Worm (Caenorhabditis elegans): ENCODE data around the gene T24C2.5.
A peak's percentile ranks its signal among the peaks of the same experiment; 100 is the strongest.

The T24C2.5 gene

DNA sequence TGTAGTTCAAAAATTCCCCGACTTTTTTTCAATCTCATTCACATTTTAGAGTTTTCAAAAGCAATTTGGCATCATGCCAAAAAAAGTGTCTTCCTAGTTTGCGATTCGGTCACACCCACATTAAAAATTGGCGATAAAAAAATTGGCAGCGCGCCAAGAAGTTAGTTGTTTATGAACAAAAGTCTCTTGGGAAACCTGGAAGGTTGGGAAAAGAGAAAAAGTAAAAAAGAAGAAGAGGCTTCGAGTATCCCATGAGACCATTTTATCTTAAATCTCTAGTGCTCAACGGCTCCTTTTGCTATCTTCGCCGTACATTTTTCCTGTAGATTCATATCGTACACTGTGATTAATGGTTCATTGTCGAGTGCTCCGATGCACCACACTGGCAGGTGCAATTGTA lies 46.4 kb upstream of the T24C2.5 start:
- no peak for TF ChIP-seq nhr-11 (tag; optimal IDR thresholded peaks at IDR 0.05)
- TF ChIP-seq mab-5 (tag; optimal IDR thresholded peaks at IDR 0.05): peak; percentile 35

DNA sequence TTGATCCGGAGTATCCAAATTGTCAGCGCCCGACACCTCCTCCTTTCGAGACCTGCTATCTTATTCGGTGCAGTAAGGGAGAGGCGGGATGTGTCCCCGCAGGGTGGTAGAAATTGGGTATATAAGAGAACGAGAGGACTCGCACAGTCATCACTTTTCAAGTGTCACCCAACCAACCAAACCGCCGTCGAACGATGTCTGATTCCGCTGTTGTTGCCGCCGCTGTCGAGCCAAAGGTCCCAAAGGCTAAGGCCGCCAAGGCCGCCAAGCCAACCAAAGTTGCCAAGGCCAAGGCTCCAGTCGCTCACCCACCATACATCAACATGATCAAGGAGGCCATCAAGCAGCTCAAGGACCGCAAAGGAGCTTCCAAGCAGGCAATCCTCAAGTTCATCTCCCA lies 44.3 kb upstream of the T24C2.5 start, which contains the start of gene his-24:
Gene his-24, plus strand, starts transcription at position 150 of the 400 bp plus-strand sequence.
- TF ChIP-seq gmeb-1 (tag; optimal IDR thresholded peaks at IDR 0.05): peak; percentile 55
- no peak for TF ChIP-seq nhr-12 (tag; optimal IDR thresholded peaks at IDR 0.05)
- TF ChIP-seq aly-2 (tag; optimal IDR thresholded peaks at IDR 0.05): no peak
- no peak for TF ChIP-seq ceh-82 (tag; optimal IDR thresholded peaks at IDR 0.05)
- peak; percentile 63 for TF ChIP-seq ceh-16 (tag; optimal IDR thresholded peaks at IDR 0.05)
- no peak for TF ChIP-seq elt-1 (tag; optimal IDR thresholded peaks at IDR 0.05)
- TF ChIP-seq dmd-4 (tag; optimal IDR thresholded peaks at IDR 0.05): no peak
- no peak for TF ChIP-seq nhr-237 (tag; optimal IDR thresholded peaks at IDR 0.05)
- peak; percentile 65 for TF ChIP-seq zag-1 (tag; optimal IDR thresholded peaks at IDR 0.05)
- peak; percentile 73 for TF ChIP-seq lin-13 (GFP tag; optimal IDR thresholded peaks at IDR 0.05)
- TF ChIP-seq mdl-1 (tag; optimal IDR thresholded peaks at IDR 0.05): peak in 1 of 2 experiments; percentile 32
- no peak for TF ChIP-seq nhr-23 (tag; optimal IDR thresholded peaks at IDR 0.05)
- TF ChIP-seq F13H6.1 (tag; optimal IDR thresholded peaks at IDR 0.05): peak; percentile 58
- TF ChIP-seq elt-3 (tag; optimal IDR thresholded peaks at IDR 0.05): no peak
- TF ChIP-seq nhr-6 (tag; optimal IDR thresholded peaks at IDR 0.05): peak; percentile 48
- TF ChIP-seq unc-39 (tag; optimal IDR thresholded peaks at IDR 0.05): no peak
- TF ChIP-seq snpc-4 (tag; optimal IDR thresholded peaks at IDR 0.05): peak; percentile 69
- no peak for TF ChIP-seq blmp-1 (tag; optimal IDR thresholded peaks at IDR 0.05; ENCODE audit: insufficient read depth)
- no peak for TF ChIP-seq mbf-1 (tag; optimal IDR thresholded peaks at IDR 0.05)
- no peak for TF ChIP-seq ZK546.5 (tag; optimal IDR thresholded peaks at IDR 0.05)
- TF ChIP-seq unc-55 (GFP tag; optimal IDR thresholded peaks at IDR 0.05): peak; percentile 76
- no peak for TF ChIP-seq ztf-1 (GFP tag; conservative IDR thresholded peaks at IDR 0.05)
- peak; percentile 53 for TF ChIP-seq nhr-21 (tag; optimal IDR thresholded peaks at IDR 0.05)
- peak; percentile 28 for TF ChIP-seq egl-27 (tag; optimal IDR thresholded peaks at IDR 0.05)
- peak; percentile 80 for TF ChIP-seq nhr-129 (tag; optimal IDR thresholded peaks at IDR 0.05)
- TF ChIP-seq Y55F3AM.14 (GFP tag; optimal IDR thresholded peaks at IDR 0.05): no peak
- no peak for TF ChIP-seq unc-62 (GFP tag; optimal IDR thresholded peaks at IDR 0.05)
- TF ChIP-seq lin-11 (tag; optimal IDR thresholded peaks at IDR 0.05): peak; percentile 53
- TF ChIP-seq R02D3.7 (tag; optimal IDR thresholded peaks at IDR 0.05): no peak
- TF ChIP-seq alr-1 (tag; optimal IDR thresholded peaks at IDR 0.05): no peak
- no peak for TF ChIP-seq ztf-11 (tag; optimal IDR thresholded peaks at IDR 0.05)
- no peak for TF ChIP-seq nhr-11 (tag; optimal IDR thresholded peaks at IDR 0.05)
- no peak for TF ChIP-seq skn-1 (tag; optimal IDR thresholded peaks at IDR 0.05)
- peak; percentile 72 for TF ChIP-seq sem-4 (tag; optimal IDR thresholded peaks at IDR 0.05)
- TF ChIP-seq ztf-4 (tag; optimal IDR thresholded peaks at IDR 0.05): peak; percentile 11
- TF ChIP-seq nhr-10 (tag; optimal IDR thresholded peaks at IDR 0.05): no peak
- TF ChIP-seq lin-39 (tag; optimal IDR thresholded peaks at IDR 0.05): no peak
- TF ChIP-seq peb-1 (tag; optimal IDR thresholded peaks at IDR 0.05): no peak
- peak; percentile 75 for TF ChIP-seq crh-2 (tag; optimal IDR thresholded peaks at IDR 0.05)
- peak; percentile 87 for TF ChIP-seq sma-9 (GFP tag; optimal IDR thresholded peaks at IDR 0.05)
- TF ChIP-seq sma-9 (tag; optimal IDR thresholded peaks at IDR 0.05): no peak
- peak; percentile 26 for TF ChIP-seq ama-1 (optimal IDR thresholded peaks at IDR 0.05)
- peak; percentile 93 for TF ChIP-seq fos-1 (tag; optimal IDR thresholded peaks at IDR 0.05)
- peak; percentile 60 for TF ChIP-seq sma-3 (GFP tag; optimal IDR thresholded peaks at IDR 0.05)
- TF ChIP-seq nhr-25 (tag; optimal IDR thresholded peaks at IDR 0.05): peak; percentile 85
- TF ChIP-seq C34F6.9 (tag; optimal IDR thresholded peaks at IDR 0.05): peak; percentile 63
- peak; percentile 50 for TF ChIP-seq mab-5 (tag; optimal IDR thresholded peaks at IDR 0.05)
- TF ChIP-seq lsy-2 (tag; optimal IDR thresholded peaks at IDR 0.05): peak; percentile 20 to 73
- TF ChIP-seq nhr-77 (tag; optimal IDR thresholded peaks at IDR 0.05): no peak

Measured in whole organism, L2 larva.